Worm (Caenorhabditis elegans) whole organism, L3 larva: ENCODE results near the gene Y69A2AR.12.

ENCODE experiments used
- R02D3.7 ChIP-seq: fragments of 150-350 bp; optimal IDR thresholded peaks from 2 replicates; lab custom pipeline; 2014; ENCODE audit warnings: missing biosample characterization, missing genetic modification characterization
- ZK546.5 ChIP-seq: sonication (generic microtip); optimal IDR thresholded peaks from 2 replicates; lab custom pipeline; 2017; ENCODE audit warnings: missing biosample characterization, missing genetic modification characterization
- aly-2 ChIP-seq: fragments of 150-350 bp; optimal IDR thresholded peaks from 2 replicates; lab custom pipeline; 2014; ENCODE audit warnings: missing biosample characterization, missing genetic modification characterization
- ceh-16 ChIP-seq: sonication (generic microtip); optimal IDR thresholded peaks from 2 replicates; lab custom pipeline; 2017; ENCODE audit warnings: missing biosample characterization, missing genetic modification characterization
- ceh-28 ChIP-seq: fragments of 150-350 bp; optimal IDR thresholded peaks from 2 replicates; lab custom pipeline; 2014; ENCODE audit warnings: missing biosample characterization, missing genetic modification reagents, missing genetic modification characterization
- ceh-9 ChIP-seq: sonication (generic microtip); optimal IDR thresholded peaks from 2 replicates; lab custom pipeline; 2018; ENCODE audit warnings: missing biosample characterization, missing genetic modification characterization
- egl-27 ChIP-seq: sonication (generic microtip); optimal IDR thresholded peaks from 4 replicates; lab custom pipeline; 2017; ENCODE audit warnings: missing biosample characterization, missing genetic modification reagents, missing genetic modification characterization
- egl-5 ChIP-seq: fragments of 150-350 bp; optimal IDR thresholded peaks from 2 replicates; lab custom pipeline; 2017; ENCODE audit warnings: missing biosample characterization, missing genetic modification reagents, missing genetic modification characterization, inconsistent platforms
- elt-1 ChIP-seq: fragments of 150-350 bp; optimal IDR thresholded peaks from 2 replicates; lab custom pipeline; 2014; ENCODE audit warnings: missing biosample characterization, missing genetic modification characterization
- elt-3 ChIP-seq, 3 experiments: fragments of 150-350 bp in 1 of 3; sonication (generic microtip) in 2 of 3; optimal IDR thresholded peaks; 2 replicates in 2 of 3; 4 replicates in 1 of 3; lab custom pipeline; 2014 to 2017; ENCODE audit warnings: missing biosample characterization in 3 of 3, missing genetic modification characterization in 3 of 3
- eor-1 ChIP-seq, 2 experiments: fragments of 150-350 bp; optimal IDR thresholded peaks; 2 replicates each; lab custom pipeline; 2014 to 2018; ENCODE audit warnings: missing biosample characterization in 2 of 2, missing genetic modification characterization in 2 of 2
- fkh-10 ChIP-seq: sonication (generic microtip); optimal IDR thresholded peaks from 2 replicates; lab custom pipeline; 2017; ENCODE audit warnings: missing biosample characterization, missing genetic modification reagents, missing genetic modification characterization
- fkh-2 ChIP-seq: fragments of 150-350 bp; optimal IDR thresholded peaks from 2 replicates; lab custom pipeline; 2014; ENCODE audit warnings: missing biosample characterization, missing genetic modification reagents, missing genetic modification characterization
- fos-1 ChIP-seq: fragments of 150-350 bp; optimal IDR thresholded peaks from 2 replicates; lab custom pipeline; 2014; ENCODE audit warnings: missing biosample characterization, missing genetic modification characterization
- hmg-11 ChIP-seq: sonication (generic microtip); optimal IDR thresholded peaks from 2 replicates; lab custom pipeline; 2016; ENCODE audit warnings: missing genetic modification characterization, missing compliant biosample characterization
- jun-1 ChIP-seq: fragments of 150-350 bp; optimal IDR thresholded peaks from 2 replicates; lab custom pipeline; 2014; ENCODE audit warnings: missing biosample characterization, missing genetic modification reagents, missing genetic modification characterization
- lin-39 ChIP-seq: fragments of 150-350 bp; optimal IDR thresholded peaks from 2 replicates; lab custom pipeline; 2018; ENCODE audit warnings: missing biosample characterization, missing genetic modification reagents, missing genetic modification characterization
- lsy-12 ChIP-seq: sonication (generic microtip); optimal IDR thresholded peaks from 2 replicates; lab custom pipeline; 2016; ENCODE audit warnings: mild to moderate bottlenecking, missing genetic modification characterization, missing compliant biosample characterization
- nhr-12 ChIP-seq: fragments of 150-350 bp; optimal IDR thresholded peaks from 2 replicates; lab custom pipeline; 2014; ENCODE audit warnings: missing biosample characterization, missing genetic modification characterization
- nhr-23 ChIP-seq: fragments of 150-350 bp; optimal IDR thresholded peaks from 2 replicates; lab custom pipeline; 2014; ENCODE audit warnings: missing biosample characterization, missing genetic modification reagents, missing genetic modification characterization
- nhr-237 ChIP-seq: fragments of 150-350 bp; optimal IDR thresholded peaks from 2 replicates; lab custom pipeline; 2014; ENCODE audit warnings: missing biosample characterization, missing genetic modification characterization
- nhr-28 ChIP-seq: fragments of 150-350 bp; optimal IDR thresholded peaks from 2 replicates; lab custom pipeline; 2014; ENCODE audit warnings: missing biosample characterization, missing genetic modification characterization
- nhr-43 ChIP-seq: sonication (generic microtip); optimal IDR thresholded peaks from 2 replicates; lab custom pipeline; 2016; ENCODE audit warnings: mild to moderate bottlenecking, missing genetic modification characterization, missing compliant biosample characterization; ENCODE audit not compliant: poor library complexity, severe bottlenecking
- nhr-67 ChIP-seq: fragments of 150-350 bp; optimal IDR thresholded peaks from 2 replicates; lab custom pipeline; 2014; ENCODE audit warnings: missing biosample characterization, missing genetic modification characterization
- nhr-77 ChIP-seq: fragments of 150-350 bp; optimal IDR thresholded peaks from 2 replicates; lab custom pipeline; 2014; ENCODE audit warnings: missing biosample characterization, missing genetic modification characterization
- pqm-1 ChIP-seq: fragments of 150-350 bp; optimal IDR thresholded peaks from 2 replicates; lab custom pipeline; 2017; ENCODE audit warnings: missing biosample characterization, missing genetic modification characterization, inconsistent platforms
- skn-1 ChIP-seq: fragments of 150-350 bp; optimal IDR thresholded peaks from 2 replicates; lab custom pipeline; 2014; ENCODE audit warnings: missing biosample characterization, missing genetic modification characterization
- tbx-2 ChIP-seq: sonication (generic microtip); optimal IDR thresholded peaks from 2 replicates; lab custom pipeline; 2016; ENCODE audit warnings: mild to moderate bottlenecking, missing genetic modification characterization, missing compliant biosample characterization
- unc-39 ChIP-seq: sonication (generic microtip); optimal IDR thresholded peaks from 4 replicates; lab custom pipeline; 2017; ENCODE audit warnings: missing biosample characterization, missing genetic modification characterization
- unc-62 ChIP-seq: fragments of 150-350 bp; sonication (generic microtip); optimal IDR thresholded peaks from 4 replicates; lab custom pipeline; 2014; ENCODE audit warnings: missing biosample characterization, missing genetic modification reagents, missing genetic modification characterization
- zag-1 ChIP-seq: fragments of 150-350 bp; optimal IDR thresholded peaks from 2 replicates; lab custom pipeline; 2014; ENCODE audit warnings: missing biosample characterization, missing genetic modification characterization
- ztf-11 ChIP-seq: fragments of 150-350 bp; optimal IDR thresholded peaks from 2 replicates; lab custom pipeline; 2014; ENCODE audit warnings: missing biosample characterization, missing genetic modification characterization

Y69A2AR.12 gene

DNA sequence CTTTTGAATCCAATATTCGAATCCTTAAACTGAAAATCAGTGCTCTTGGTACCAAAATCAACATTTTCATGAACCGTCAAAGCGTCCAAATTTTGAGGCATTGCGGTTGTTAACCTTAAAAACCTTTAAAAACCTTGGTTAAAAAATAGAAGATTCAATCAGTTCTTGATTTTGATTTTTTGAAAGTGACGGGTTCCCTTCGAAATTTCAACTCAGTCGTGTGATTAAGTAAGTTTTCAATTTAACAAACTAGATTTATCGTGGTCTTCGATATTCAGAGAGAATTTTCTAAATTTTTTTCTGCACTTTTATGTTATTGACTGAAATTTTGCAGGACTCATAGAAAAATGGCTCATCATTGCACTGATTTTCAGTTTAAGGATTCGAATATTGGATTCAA is at the start of gene Y69A2AR.12, which contains the start of gene Y69A2AR.25:
Gene Y69A2AR.12 (plus strand): TSS at position 348 of the 400 bp plus-strand sequence.
Gene Y69A2AR.25 (minus strand): TSS at position 101 of the 400 bp plus-strand sequence.
- no peak for TF ChIP-seq R02D3.7 (tag; lab: Kevin White, UChicago)
- no peak for TF ChIP-seq tbx-2 (tag; lab: Kevin White, UChicago)
- TF ChIP-seq fos-1 (tag; lab: Kevin White, UChicago): no peak
- no peak for TF ChIP-seq hmg-11 (tag; lab: Kevin White, UChicago)
- TF ChIP-seq nhr-43 (tag; lab: Kevin White, UChicago): no peak
- TF ChIP-seq elt-1 (tag; lab: Kevin White, UChicago): no peak
- TF ChIP-seq elt-3 (tag; optimal IDR thresholded peaks at IDR 0.05; lab: Kevin White, UChicago): no peak
- no peak for TF ChIP-seq nhr-237 (tag; lab: Kevin White, UChicago)
- TF ChIP-seq unc-62 (GFP tag; lab: Kevin White, UChicago): no peak
- no peak for TF ChIP-seq ztf-11 (tag; lab: Kevin White, UChicago)
- TF ChIP-seq ceh-28 (tag; lab: Kevin White, UChicago): no peak
- TF ChIP-seq lin-39 (tag; lab: Kevin White, UChicago): no peak

DNA sequence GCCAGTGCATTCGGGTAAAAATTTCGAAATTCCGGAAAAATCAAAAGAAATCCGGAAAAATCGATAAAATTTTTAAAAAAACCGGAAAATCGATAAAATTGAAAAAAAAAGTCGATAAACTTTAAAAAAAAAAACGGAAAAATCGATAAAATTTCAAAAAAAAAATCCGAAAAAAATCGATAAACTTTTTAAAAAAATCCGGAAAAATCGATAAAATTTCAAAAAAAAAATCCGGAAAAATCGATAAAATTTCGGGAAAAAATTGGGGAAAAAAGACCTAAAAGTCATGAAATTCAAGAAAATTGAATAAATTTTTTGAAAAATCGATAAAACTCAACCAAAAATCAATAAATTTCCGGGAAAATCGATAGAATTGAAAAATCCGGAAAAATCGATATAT is 41.6 kb upstream of the Y69A2AR.12 start:
- no peak for TF ChIP-seq jun-1
- no peak for TF ChIP-seq ZK546.5 (tag; lab: Kevin White, UChicago)
- TF ChIP-seq skn-1 (tag; lab: Kevin White, UChicago): no peak
- TF ChIP-seq ceh-28 (tag; lab: Kevin White, UChicago): peak; percentile 85
- TF ChIP-seq elt-1 (tag; lab: Kevin White, UChicago): no peak

DNA sequence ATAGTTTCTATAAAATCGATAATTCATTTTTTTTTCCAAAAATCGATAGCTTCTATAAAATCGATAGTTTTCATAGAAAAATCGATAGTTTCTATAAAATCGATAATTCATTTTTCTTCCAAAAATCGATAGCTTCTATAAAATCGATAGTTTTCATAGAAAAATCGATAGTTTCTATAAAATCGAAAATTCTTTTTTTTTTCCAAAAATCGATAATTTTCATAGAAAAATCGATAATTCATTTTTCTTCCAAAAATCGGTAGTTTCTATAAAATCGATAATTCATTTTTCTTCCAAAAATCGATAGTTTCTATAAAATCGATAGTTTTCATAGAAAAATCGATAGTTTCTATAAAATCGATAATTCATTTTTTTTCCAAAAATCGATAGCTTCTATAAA is 39.7 kb upstream of the Y69A2AR.12 start:
- TF ChIP-seq ceh-28 (tag; lab: Kevin White, UChicago): peak; percentile 90

DNA sequence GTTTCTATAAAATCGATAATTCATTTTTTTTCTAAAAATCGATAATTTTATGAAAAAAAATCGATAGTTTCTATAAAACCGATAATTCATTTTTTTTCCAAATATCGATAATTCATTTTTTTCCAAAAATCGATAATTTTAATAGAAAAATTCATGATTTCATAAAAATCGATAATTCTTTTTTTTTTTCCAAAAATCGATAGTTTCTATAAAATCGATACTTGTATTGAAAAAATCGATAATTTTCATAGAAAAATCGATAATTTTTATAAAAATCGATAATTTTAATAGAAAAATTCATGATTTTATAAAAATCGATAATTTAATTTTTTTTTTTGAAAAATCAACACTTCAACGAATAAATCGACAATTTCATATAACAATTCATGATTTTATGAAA is 39.1 kb upstream of the Y69A2AR.12 start:
- TF ChIP-seq aly-2 (tag; lab: Kevin White, UChicago): no peak
- TF ChIP-seq fkh-2: no peak
- TF ChIP-seq fkh-10 (GFP tag; lab: Kevin White, UChicago): no peak
- TF ChIP-seq nhr-12 (tag; lab: Kevin White, UChicago): no peak
- TF ChIP-seq ceh-16: no peak
- TF ChIP-seq nhr-23 (tag; lab: Kevin White, UChicago): no peak
- TF ChIP-seq tbx-2 (tag; lab: Kevin White, UChicago): no peak
- TF ChIP-seq nhr-67 (tag; lab: Kevin White, UChicago): no peak
- TF ChIP-seq ceh-28 (tag; lab: Kevin White, UChicago): peak; percentile 93

DNA sequence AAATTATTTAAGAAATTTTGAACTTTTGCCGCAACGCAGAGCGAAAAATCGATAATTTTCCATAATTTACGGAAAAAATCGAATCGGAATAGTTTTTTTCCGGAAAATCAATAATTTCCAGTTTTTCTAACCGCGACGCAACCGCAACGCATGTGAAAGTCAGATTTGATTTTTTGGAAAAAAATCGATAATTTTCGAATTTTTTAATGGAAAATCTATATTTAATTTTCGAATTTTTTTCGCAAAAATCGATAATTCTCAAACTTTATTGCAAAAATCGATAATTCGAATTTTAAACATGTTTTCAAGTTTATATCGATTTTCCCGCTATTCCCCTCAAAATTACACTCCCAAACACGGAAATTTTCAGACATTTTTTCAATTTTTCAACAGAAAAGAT is 38.1 kb upstream of the Y69A2AR.12 start:
- TF ChIP-seq ceh-28 (tag; lab: Kevin White, UChicago) (peak; percentile 86), nhr-77 (no peak)

DNA sequence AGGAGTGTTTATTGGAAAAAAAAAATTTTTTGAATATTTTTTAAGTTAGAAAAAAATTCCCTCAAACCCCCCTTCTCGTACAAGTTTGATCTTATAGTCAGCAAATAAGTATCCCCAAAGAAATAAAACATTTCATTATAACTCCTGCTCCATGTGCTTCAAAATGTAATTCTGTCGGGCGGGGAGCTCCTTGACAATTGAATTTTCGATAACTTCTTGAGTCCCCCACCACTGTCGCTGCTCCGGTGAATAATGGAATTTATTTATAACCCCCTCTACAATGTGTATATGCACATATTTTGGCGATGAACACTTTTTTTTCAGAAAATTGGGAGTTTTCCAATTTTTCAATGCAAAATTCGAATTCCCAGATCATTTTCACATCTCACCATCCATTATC is 30.7 kb upstream of the Y69A2AR.12 start:
- TF ChIP-seq jun-1 (no peak), nhr-43 (tag; lab: Kevin White, UChicago) (no peak), ceh-28 (tag; lab: Kevin White, UChicago) (no peak), egl-5 (tag; lab: Kevin White, UChicago) (no peak), unc-39 (tag; lab: Kevin White, UChicago) (no peak), R02D3.7 (tag; lab: Kevin White, UChicago) (no peak), zag-1 (tag; lab: Kevin White, UChicago) (no peak), ceh-9 (no peak), nhr-12 (tag; lab: Kevin White, UChicago) (no peak), ZK546.5 (tag; lab: Kevin White, UChicago) (no peak), nhr-67 (tag; lab: Kevin White, UChicago) (no peak), pqm-1 (no peak)

DNA sequence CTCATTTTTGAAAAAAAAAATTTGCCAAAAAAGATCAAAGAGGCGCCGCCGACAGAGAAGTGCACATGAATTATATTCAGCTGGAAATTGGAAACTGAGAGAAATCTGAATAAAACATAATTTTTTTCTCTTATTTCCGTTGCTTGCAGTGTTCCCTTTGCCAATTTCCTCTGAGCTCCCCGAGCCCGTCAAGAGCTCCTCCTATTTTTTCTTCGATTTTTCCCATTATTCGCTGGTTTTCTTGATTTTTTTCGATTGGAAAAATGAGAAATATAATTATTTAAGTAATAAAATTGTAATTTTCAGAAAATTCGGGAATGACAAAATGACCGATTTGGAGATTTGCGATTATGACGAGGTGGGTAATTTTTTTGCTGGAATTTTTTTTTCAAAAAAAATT is 26.4 kb upstream of the Y69A2AR.12 start, which contains the start of gene sprr-3:
Gene sprr-3 (plus strand): TSS at position 301 of the 400 bp plus-strand sequence.
- TF ChIP-seq egl-27 (no peak), eor-1 (tag; optimal IDR thresholded peaks at IDR 0.05; lab: Kevin White, UChicago) (no peak), nhr-28 (tag; lab: Kevin White, UChicago) (no peak), lsy-12 (no peak), skn-1 (tag; lab: Kevin White, UChicago) (no peak)
